Worm (Caenorhabditis elegans) whole organism, L1 larva: ENCODE results near the gene Y47D7A.11.
A peak's percentile ranks its signal among the peaks of the same experiment; 100 is the strongest.

Experiments used
- C04F5.9 ChIP-seq: sonication (generic microtip); optimal IDR thresholded peaks from 2 replicates; lab custom pipeline; 2016; ENCODE audit warnings: missing genetic modification characterization, missing compliant biosample characterization
- ama-1 ChIP-seq: fragments of 150-350 bp; optimal IDR thresholded peaks from 2 replicates; lab custom pipeline; 2014
- ceh-63 ChIP-seq: fragments of 200-800 bp; sonication (Bioruptor generic); optimal IDR thresholded peaks from 2 replicates; lab custom pipeline; 2018; ENCODE audit warnings: mild to moderate bottlenecking, missing genetic modification characterization, missing compliant biosample characterization
- ceh-8 ChIP-seq: fragments of 200-800 bp; sonication (Bioruptor generic); optimal IDR thresholded peaks from 2 replicates; lab custom pipeline; 2018; ENCODE audit warnings: mild to moderate bottlenecking, missing genetic modification characterization, moderate library complexity, missing compliant biosample characterization
- ceh-82 ChIP-seq, 3 experiments: fragments of 150-350 bp in 1 of 3; sonication (generic microtip) in 2 of 3; optimal IDR thresholded peaks; 2 replicates each; lab custom pipeline; 2014 to 2017; ENCODE audit warnings: missing biosample characterization in 3 of 3, missing genetic modification characterization in 3 of 3
- ceh-90 ChIP-seq: sonication (generic microtip); optimal IDR thresholded peaks from 2 replicates; lab custom pipeline; 2016; ENCODE audit warnings: missing genetic modification characterization, missing compliant biosample characterization
- efl-1 ChIP-seq, 4 experiments: fragments of 150-350 bp; optimal IDR thresholded peaks in 3 of 4; peaks in 1 of 4; 1 replicate in 1 of 4; 2 replicates in 3 of 4; lab custom pipeline; 2014; ENCODE audit warnings: missing biosample characterization in 2 of 4, missing genetic modification characterization in 2 of 4, missing genetic modification reagents in 2 of 4
- egl-27 ChIP-seq, 2 experiments: fragments of 150-350 bp in 1 of 2; sonication (generic microtip); optimal IDR thresholded peaks; 3 replicates each; lab custom pipeline; 2017 to 2018; ENCODE audit warnings: missing biosample characterization in 2 of 2, missing genetic modification characterization in 2 of 2, missing genetic modification reagents in 2 of 2
- elt-2 ChIP-seq: sonication (generic microtip); optimal IDR thresholded peaks from 2 replicates; lab custom pipeline; 2016; ENCODE audit warnings: missing genetic modification characterization, mild to moderate bottlenecking, inconsistent platforms, missing compliant biosample characterization, missing genetic modification reagents
- elt-3 ChIP-seq, 6 experiments: fragments of 150-350 bp in 1 of 6; sonication (generic microtip); optimal IDR thresholded peaks; 2 replicates each; lab custom pipeline; 2017 to 2018; ENCODE audit warnings: missing biosample characterization in 6 of 6, missing genetic modification characterization in 6 of 6, inconsistent platforms in 1 of 6
- ets-5 ChIP-seq: fragments of 200-800 bp; sonication (Bioruptor generic); IDR thresholded peaks from 2 replicates; pipeline ENCODE4 v1.3.6; 2022; ENCODE audit warnings: missing genetic modification characterization, missing compliant biosample characterization
- fkh-10 ChIP-seq: sonication (generic microtip); optimal IDR thresholded peaks from 2 replicates; lab custom pipeline; 2017; ENCODE audit warnings: missing biosample characterization, missing genetic modification reagents, missing genetic modification characterization
- fkh-4 ChIP-seq: sonication (generic microtip); optimal IDR thresholded peaks from 2 replicates; lab custom pipeline; 2016; ENCODE audit warnings: missing compliant biosample characterization, missing genetic modification characterization, borderline replicate concordance
- fkh-8 ChIP-seq: sonication (generic microtip); optimal IDR thresholded peaks from 2 replicates; lab custom pipeline; 2016; ENCODE audit warnings: mild to moderate bottlenecking, missing genetic modification characterization, missing compliant biosample characterization
- fos-1 ChIP-seq: fragments of 150-350 bp; optimal IDR thresholded peaks from 2 replicates; lab custom pipeline; 2014; ENCODE audit warnings: missing biosample characterization, missing genetic modification characterization
- grh-1 ChIP-seq: fragments of 200-800 bp; sonication (Bioruptor generic); IDR thresholded peaks from 2 replicates; pipeline ENCODE4 v1.3.6; 2022; ENCODE audit warnings: missing genetic modification reagents, missing genetic modification characterization, missing compliant biosample characterization
- hlh-17 ChIP-seq: fragments of 200-800 bp; sonication (Bioruptor generic); optimal IDR thresholded peaks from 2 replicates; lab custom pipeline; 2018; ENCODE audit warnings: missing genetic modification characterization, mild to moderate bottlenecking, missing compliant biosample characterization, moderate library complexity, borderline replicate concordance
- hlh-4 ChIP-seq: sonication (generic microtip); optimal IDR thresholded peaks from 2 replicates; lab custom pipeline; 2016; ENCODE audit warnings: mild to moderate bottlenecking, missing genetic modification characterization, missing compliant biosample characterization
- hpl-2 ChIP-seq: fragments of 150-350 bp; optimal IDR thresholded peaks from 2 replicates; lab custom pipeline; 2014; ENCODE audit warnings: missing biosample characterization, missing genetic modification reagents, missing genetic modification characterization
- irx-1 ChIP-seq: sonication (generic microtip); optimal IDR thresholded peaks from 2 replicates; lab custom pipeline; 2016; ENCODE audit warnings: missing genetic modification characterization, missing compliant biosample characterization
- isw-1 ChIP-seq: fragments of 200-800 bp; sonication (Bioruptor generic); IDR thresholded peaks from 2 replicates; pipeline ENCODE4 v1.3.6; 2022; ENCODE audit warnings: missing genetic modification characterization, missing compliant biosample characterization
- lin-35 ChIP-seq, 2 experiments: fragments of 150-350 bp; optimal IDR thresholded peaks; 2 replicates each; lab custom pipeline; 2014; ENCODE audit warnings: missing biosample characterization in 2 of 2, missing genetic modification characterization in 2 of 2, missing genetic modification reagents in 2 of 2
- lin-39 ChIP-seq: fragments of 150-350 bp; optimal IDR thresholded peaks from 2 replicates; lab custom pipeline; 2014; ENCODE audit warnings: missing biosample characterization, missing genetic modification reagents, missing genetic modification characterization
- lir-3 ChIP-seq: sonication (generic microtip); optimal IDR thresholded peaks from 2 replicates; lab custom pipeline; 2016; ENCODE audit warnings: mild to moderate bottlenecking, missing genetic modification characterization, moderate library complexity, missing compliant biosample characterization; ENCODE audit not compliant: poor library complexity
- lsy-2 ChIP-seq, 2 experiments: fragments of 150-350 bp; optimal IDR thresholded peaks; 2 replicates each; lab custom pipeline; 2014; ENCODE audit warnings: missing biosample characterization in 2 of 2, missing genetic modification characterization in 2 of 2
- mab-9 ChIP-seq: fragments of 200-800 bp; sonication (Bioruptor generic); IDR thresholded peaks from 2 replicates; pipeline ENCODE4 v1.3.6; 2022; ENCODE audit warnings: missing genetic modification reagents, missing genetic modification characterization, missing compliant biosample characterization
- mdl-1 ChIP-seq, 2 experiments: fragments of 150-350 bp; optimal IDR thresholded peaks; 2 replicates each; lab custom pipeline; 2014 to 2017; ENCODE audit warnings: missing biosample characterization in 2 of 2, missing genetic modification characterization in 2 of 2, inconsistent platforms in 1 of 2
- mef-2 ChIP-seq: fragments of 150-350 bp; optimal IDR thresholded peaks from 2 replicates; lab custom pipeline; 2014; ENCODE audit warnings: missing biosample characterization, missing genetic modification characterization
- mep-1 ChIP-seq: fragments of 150-350 bp; optimal IDR thresholded peaks from 2 replicates; lab custom pipeline; 2014; ENCODE audit warnings: missing biosample characterization, missing genetic modification characterization
- nhr-12 ChIP-seq: sonication (generic microtip); optimal IDR thresholded peaks from 2 replicates; lab custom pipeline; 2017; ENCODE audit warnings: missing biosample characterization, missing genetic modification characterization
- nhr-20 ChIP-seq: sonication (generic microtip); optimal IDR thresholded peaks from 2 replicates; lab custom pipeline; 2016; ENCODE audit warnings: mild to moderate bottlenecking, missing genetic modification characterization, missing compliant biosample characterization
- nhr-28 ChIP-seq: fragments of 150-350 bp; optimal IDR thresholded peaks from 2 replicates; lab custom pipeline; 2014; ENCODE audit warnings: missing biosample characterization, missing genetic modification characterization
- nhr-84 ChIP-seq: sonication (generic microtip); optimal IDR thresholded peaks from 2 replicates; lab custom pipeline; 2017; ENCODE audit warnings: missing biosample characterization, missing genetic modification characterization
- pag-3 ChIP-seq: sonication (generic microtip); optimal IDR thresholded peaks from 2 replicates; lab custom pipeline; 2017; ENCODE audit warnings: missing genetic modification characterization, mild to moderate bottlenecking, missing compliant biosample characterization, antibody characterized with exemption, borderline replicate concordance; ENCODE audit not compliant: insufficient read depth
- pax-3 ChIP-seq: fragments of 200-800 bp; sonication (Bioruptor generic); optimal IDR thresholded peaks from 2 replicates; lab custom pipeline; 2018; ENCODE audit warnings: mild to moderate bottlenecking, missing genetic modification characterization, moderate library complexity, missing compliant biosample characterization
- pqm-1 ChIP-seq: sonication (generic microtip); optimal IDR thresholded peaks from 3 replicates; lab custom pipeline; 2017; ENCODE audit warnings: missing biosample characterization, missing genetic modification characterization
- rnt-1 ChIP-seq: sonication (generic microtip); optimal IDR thresholded peaks from 2 replicates; lab custom pipeline; 2016; ENCODE audit warnings: mild to moderate bottlenecking, missing genetic modification characterization, moderate library complexity, missing compliant biosample characterization
- sox-4 ChIP-seq: sonication (generic microtip); optimal IDR thresholded peaks from 2 replicates; lab custom pipeline; 2016; ENCODE audit warnings: missing genetic modification characterization, missing compliant biosample characterization
- sup-37 ChIP-seq: fragments of 200-800 bp; sonication (Bioruptor generic); optimal IDR thresholded peaks from 2 replicates; lab custom pipeline; 2018; ENCODE audit warnings: mild to moderate bottlenecking, missing genetic modification characterization, missing compliant biosample characterization
- swsn-7 ChIP-seq: sonication (generic microtip); optimal IDR thresholded peaks from 2 replicates; lab custom pipeline; 2016; ENCODE audit warnings: missing genetic modification characterization, missing compliant biosample characterization
- tbx-2 ChIP-seq: sonication (generic microtip); optimal IDR thresholded peaks from 2 replicates; lab custom pipeline; 2016; ENCODE audit warnings: missing genetic modification characterization, missing compliant biosample characterization
- unc-86 ChIP-seq: sonication (generic microtip); optimal IDR thresholded peaks from 2 replicates; lab custom pipeline; 2016; ENCODE audit warnings: missing genetic modification characterization, missing compliant biosample characterization
- unc-98 ChIP-seq: fragments of 200-800 bp; sonication (Bioruptor generic); IDR thresholded peaks from 2 replicates; pipeline ENCODE4 v1.3.6; 2022; ENCODE audit warnings: missing genetic modification characterization, missing compliant biosample characterization
- zip-4 ChIP-seq: fragments of 200-800 bp; sonication (Bioruptor generic); optimal IDR thresholded peaks from 2 replicates; lab custom pipeline; 2018; ENCODE audit warnings: mild to moderate bottlenecking, missing genetic modification characterization, moderate library complexity, missing compliant biosample characterization

Y47D7A.11 gene

ce11 chrV:4400118-4400517, 28.0 kb downstream of the Y47D7A.11 start, which contains the start of gene F13A2.4:
F13A2.4 (minus strand) TSS chrV:4400218.
- TF ChIP-seq hlh-4 (tag; lab: Kevin White, UChicago) (no peak), C04F5.9 (tag; lab: Kevin White, UChicago) (no peak), unc-98 (no peak), lir-3 (tag; lab: Kevin White, UChicago) (no peak), mep-1 (tag; lab: Kevin White, UChicago) (no peak), sox-4 (tag; lab: Kevin White, UChicago) (no peak), tbx-2 (tag; lab: Kevin White, UChicago) (no peak), zip-4 (GFP tag; lab: Kevin White, UChicago) (no peak), pqm-1 (tag; lab: Kevin White, UChicago) (no peak), mdl-1 (tag; optimal IDR thresholded peaks at IDR 0.05; lab: Kevin White, UChicago) (no peak), elt-2 (tag; lab: Kevin White, UChicago) (no peak), swsn-7 (no peak), pag-3 (tag; lab: Kevin White, UChicago) (no peak), hpl-2 (GFP tag; lab: Kevin White, UChicago) (no peak), ama-1 (lab: Kevin White, UChicago) (no peak), mef-2 (no peak), rnt-1 (tag; lab: Kevin White, UChicago) (no peak), lin-39 (tag; lab: Kevin White, UChicago) (no peak), fkh-8 (tag; lab: Kevin White, UChicago) (no peak)

ce11 chrV:4398884-4399283, 29.2 kb downstream of the Y47D7A.11 start:
- no peak for TF ChIP-seq sup-37 (GFP tag; lab: Kevin White, UChicago)
- TF ChIP-seq ceh-63 (GFP tag; lab: Kevin White, UChicago) = no peak
- TF ChIP-seq efl-1 (optimal IDR thresholded peaks at IDR 0.05; lab: Kevin White, UChicago) = no peak
- peak in 1 of 2 experiments; percentile 38 for TF ChIP-seq efl-1 (GFP tag; optimal IDR thresholded peaks at IDR 0.05 in 1 of 2; lab: Kevin White, UChicago)
- TF ChIP-seq elt-3 (tag; optimal IDR thresholded peaks at IDR 0.05; lab: Kevin White, UChicago) = no peak

DNA sequence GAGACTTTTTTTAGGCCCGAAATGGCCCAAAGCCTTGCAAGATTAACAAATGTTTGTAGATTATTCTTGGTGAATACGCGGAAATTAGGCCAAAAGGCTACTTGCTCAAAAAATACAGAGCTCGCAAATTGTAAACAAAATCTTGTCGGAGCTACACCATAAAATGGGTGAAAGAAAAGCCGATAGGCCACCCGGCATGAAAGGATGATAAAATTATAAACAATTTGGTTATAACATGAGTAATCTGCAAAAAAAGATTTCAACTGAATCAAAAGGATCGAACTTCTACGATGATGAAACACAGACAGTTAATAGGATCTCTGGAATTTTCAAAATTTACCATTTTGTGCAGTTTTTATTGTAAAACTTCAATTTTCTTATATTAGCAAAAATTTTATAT, 30.0 kb downstream of the Y47D7A.11 start:
- no peak for TF ChIP-seq efl-1 (optimal IDR thresholded peaks at IDR 0.05; lab: Kevin White, UChicago)
- peak in 1 of 2 experiments; percentile 50 for TF ChIP-seq efl-1 (GFP tag; optimal IDR thresholded peaks at IDR 0.05 in 1 of 2; lab: Kevin White, UChicago)
- no peak for TF ChIP-seq pax-3 (tag; lab: Kevin White, UChicago)

ce11 chrV:4396257-4396656, 31.8 kb downstream of the Y47D7A.11 start, which contains the start of gene F13A2.3:
F13A2.3 (minus strand) TSS chrV:4396357.
- TF ChIP-seq C04F5.9 (tag; lab: Kevin White, UChicago) (no peak), fkh-10 (GFP tag; lab: Kevin White, UChicago) (no peak), isw-1 (GFP tag; lab: Robert Waterston, UW) (no peak), nhr-28 (no peak), hlh-17 (no peak), fos-1 (tag; lab: Kevin White, UChicago) (no peak), ceh-8 (GFP tag; lab: Kevin White, UChicago) (no peak), pqm-1 (tag; lab: Kevin White, UChicago) (no peak), ceh-90 (tag; lab: Kevin White, UChicago) (no peak)

- TF ChIP-seq grh-1 (GFP tag; lab: Robert Waterston, UW) = no peak
- TF ChIP-seq unc-86 (tag; lab: Kevin White, UChicago) = no peak
- no peak for TF ChIP-seq irx-1 (tag; lab: Kevin White, UChicago)
- TF ChIP-seq lin-35 (GFP tag; optimal IDR thresholded peaks at IDR 0.05; lab: Kevin White, UChicago) = no peak
- no peak for TF ChIP-seq egl-27 (tag; optimal IDR thresholded peaks at IDR 0.05; lab: Kevin White, UChicago)
- TF ChIP-seq pqm-1 (tag; lab: Kevin White, UChicago) = no peak
- TF ChIP-seq nhr-20 (tag; lab: Kevin White, UChicago) = no peak
- no peak for TF ChIP-seq fkh-4 (tag; lab: Kevin White, UChicago)
- TF ChIP-seq fos-1 (tag; lab: Kevin White, UChicago) = no peak
- TF ChIP-seq ets-5 (GFP tag; lab: Robert Waterston, UW) = no peak
- TF ChIP-seq ceh-82 (tag; optimal IDR thresholded peaks at IDR 0.05; lab: Kevin White, UChicago) = no peak
- no peak for TF ChIP-seq nhr-12 (tag; lab: Kevin White, UChicago)
- TF ChIP-seq mab-9 (GFP tag; lab: Robert Waterston, UW) = no peak
- no peak for TF ChIP-seq lsy-2 (tag; optimal IDR thresholded peaks at IDR 0.05; lab: Kevin White, UChicago)
- TF ChIP-seq nhr-84 (tag; lab: Kevin White, UChicago) = no peak
These were observed 40.2 kb downstream of the Y47D7A.11 start for ce11 chrV:4387916-4388315.
